Fruit fly (Drosophila melanogaster) whole organism, embryonic: ENCODE data around the gene CG9992.

ENCODE experiments used
- BEAF-32 ChIP-seq: fragments of 200-800 bp; sonication (Bioruptor generic); optimal IDR thresholded peaks from 3 replicates; lab custom pipeline; 2017; ENCODE audit warnings: missing biosample characterization, missing genetic modification characterization, mild to moderate bottlenecking, moderate library complexity, missing genetic modification reagents
- Bgb ChIP-seq: fragments of 200-800 bp; sonication (Bioruptor generic); IDR thresholded peaks from 2 replicates; pipeline ENCODE4 v1.3.6; 2022; ENCODE audit warnings: missing biosample characterization, missing genetic modification characterization; ENCODE audit not compliant: partially characterized antibody
- CG10431 ChIP-seq: fragments of 200-800 bp; sonication (Bioruptor generic); optimal IDR thresholded peaks from 3 replicates; lab custom pipeline; 2018; ENCODE audit warnings: missing biosample characterization, mild to moderate bottlenecking, missing genetic modification characterization
- CG11093 ChIP-seq: fragments of 200-800 bp; sonication (Bioruptor generic); IDR thresholded peaks from 3 replicates; pipeline ENCODE4 v1.3.6; 2022; ENCODE audit warnings: missing biosample characterization, missing genetic modification characterization
- CG13287 ChIP-seq: fragments of 200-800 bp; sonication (Bioruptor generic); IDR thresholded peaks from 2 replicates; pipeline ENCODE4 v1.3.6; 2022; ENCODE audit warnings: missing biosample characterization, missing genetic modification characterization; ENCODE audit not compliant: partially characterized antibody
- CG14710 ChIP-seq: fragments of 200-800 bp; sonication (Bioruptor generic); optimal IDR thresholded peaks from 3 replicates; lab custom pipeline; 2019; ENCODE audit warnings: missing biosample characterization, mild to moderate bottlenecking, missing genetic modification characterization, moderate library complexity
- CG17802 ChIP-seq: fragments of 200-800 bp; sonication (Bioruptor generic); optimal IDR thresholded peaks from 2 replicates; lab custom pipeline; 2018; ENCODE audit warnings: missing biosample characterization, mild to moderate bottlenecking, missing genetic modification characterization, moderate library complexity
- CG17829 ChIP-seq: fragments of 200-800 bp; optimal IDR thresholded peaks from 2 replicates; lab custom pipeline; 2019; ENCODE audit warnings: missing biosample characterization, mild to moderate bottlenecking, missing genetic modification characterization, moderate library complexity
- CG2120 ChIP-seq: fragments of 200-800 bp; sonication (Bioruptor generic); optimal IDR thresholded peaks from 3 replicates; lab custom pipeline; 2016; ENCODE audit warnings: missing biosample characterization, missing genetic modification characterization
- CG30020 ChIP-seq: fragments of 200-800 bp; optimal IDR thresholded peaks from 2 replicates; lab custom pipeline; 2019; ENCODE audit warnings: missing biosample characterization, mild to moderate bottlenecking, missing genetic modification characterization, moderate library complexity
- CG5245 ChIP-seq: fragments of 200-800 bp; sonication (Bioruptor generic); optimal IDR thresholded peaks from 3 replicates; lab custom pipeline; 2016; ENCODE audit warnings: missing biosample characterization, missing genetic modification characterization
- CG6683 ChIP-seq: fragments of 200-800 bp; sonication (Bioruptor generic); optimal IDR thresholded peaks from 2 replicates; lab custom pipeline; 2017; ENCODE audit warnings: missing biosample characterization, mild to moderate bottlenecking, missing genetic modification characterization, missing genetic modification reagents
- CG6791 ChIP-seq: fragments of 200-800 bp; sonication (Bioruptor generic); IDR thresholded peaks from 3 replicates; pipeline ENCODE4 v1.3.6; 2022; ENCODE audit warnings: missing biosample characterization, missing genetic modification characterization; ENCODE audit not compliant: partially characterized antibody
- CG7357 ChIP-seq: fragments of 200-800 bp; sonication (Bioruptor generic); IDR thresholded peaks from 3 replicates; pipeline ENCODE4 v1.3.6; 2022; ENCODE audit warnings: missing biosample characterization, missing genetic modification characterization
- CG8089 ChIP-seq: fragments of 200-800 bp; sonication (Bioruptor generic); optimal IDR thresholded peaks from 3 replicates; lab custom pipeline; 2016; ENCODE audit warnings: missing biosample characterization, missing genetic modification characterization
- CG9797 ChIP-seq: fragments of 200-800 bp; sonication (Bioruptor generic); optimal IDR thresholded peaks from 3 replicates; lab custom pipeline; 2018; ENCODE audit warnings: missing biosample characterization, mild to moderate bottlenecking, missing genetic modification characterization
- Camta ChIP-seq: fragments of 200-800 bp; sonication (Bioruptor generic); optimal IDR thresholded peaks from 2 replicates; lab custom pipeline; 2016; ENCODE audit warnings: missing biosample characterization, missing genetic modification characterization
- Dad ChIP-seq: fragments of 200-800 bp; sonication (Bioruptor generic); optimal IDR thresholded peaks from 3 replicates; lab custom pipeline; 2016; ENCODE audit warnings: missing biosample characterization, missing genetic modification characterization
- Dp ChIP-seq: fragments of 200-800 bp; sonication (Bioruptor generic); optimal IDR thresholded peaks from 2 replicates; lab custom pipeline; 2018; ENCODE audit warnings: missing biosample characterization, mild to moderate bottlenecking, missing genetic modification characterization, moderate library complexity
- E2f2 ChIP-seq: fragments of 200-800 bp; sonication (Bioruptor generic); IDR thresholded peaks from 2 replicates; pipeline ENCODE4 v1.3.6; 2022; ENCODE audit warnings: missing biosample characterization, missing genetic modification characterization
- Eip74EF ChIP-seq, 2 experiments: fragments of 200-800 bp in 1 of 2; fragments of >200 bp in 1 of 2; sonication (Bioruptor generic) in 1 of 2; optimal IDR thresholded peaks; 2 replicates each; lab custom pipeline; 2017 to 2019; ENCODE audit warnings: missing biosample characterization in 2 of 2, missing genetic modification characterization in 2 of 2, mild to moderate bottlenecking in 1 of 2, moderate library complexity in 1 of 2
- Ets97D ChIP-seq: fragments of 200-800 bp; sonication (Bioruptor generic); optimal IDR thresholded peaks from 3 replicates; lab custom pipeline; 2016; ENCODE audit warnings: missing biosample characterization, missing genetic modification characterization
- HmgZ ChIP-seq: fragments of 200-800 bp; sonication (Bioruptor generic); optimal IDR thresholded peaks from 2 replicates; lab custom pipeline; 2018; ENCODE audit warnings: missing biosample characterization, mild to moderate bottlenecking, missing genetic modification characterization
- Lhr ChIP-seq: fragments of 200-800 bp; sonication (Bioruptor generic); optimal IDR thresholded peaks from 3 replicates; lab custom pipeline; 2017; ENCODE audit warnings: mild to moderate bottlenecking, missing biosample characterization, missing genetic modification reagents, missing genetic modification characterization
- MBD-R2 ChIP-seq: fragments of 200-800 bp; sonication (Bioruptor generic); IDR thresholded peaks from 2 replicates; pipeline ENCODE4 v1.3.6; 2022; ENCODE audit warnings: missing biosample characterization, missing genetic modification characterization
- MESR4 ChIP-seq: fragments of 200-800 bp; sonication (Bioruptor generic); optimal IDR thresholded peaks from 2 replicates; lab custom pipeline; 2018; ENCODE audit warnings: missing biosample characterization, mild to moderate bottlenecking, missing genetic modification characterization, moderate library complexity
- Opbp ChIP-seq: fragments of 200-800 bp; sonication (Bioruptor generic); IDR thresholded peaks from 3 replicates; pipeline ENCODE4 v1.3.6; 2022; ENCODE audit warnings: missing biosample characterization, missing genetic modification characterization; ENCODE audit not compliant: partially characterized antibody
- Scr ChIP-seq: fragments of 200-800 bp; sonication (Bioruptor generic); IDR thresholded peaks from 2 replicates; pipeline ENCODE4 v1.3.6; 2022; ENCODE audit warnings: missing biosample characterization, missing genetic modification characterization; ENCODE audit not compliant: partially characterized antibody
- Xbp1 ChIP-seq: fragments of 200-800 bp; sonication (Bioruptor generic); optimal IDR thresholded peaks from 3 replicates; lab custom pipeline; 2016; ENCODE audit warnings: missing biosample characterization, mild to moderate bottlenecking, missing genetic modification characterization
- YL-1 ChIP-seq: fragments of 200-800 bp; sonication (Bioruptor generic); optimal IDR thresholded peaks from 3 replicates; lab custom pipeline; 2017; ENCODE audit warnings: missing biosample characterization, mild to moderate bottlenecking, missing genetic modification characterization
- ac ChIP-seq: fragments of 200-800 bp; sonication (Bioruptor generic); optimal IDR thresholded peaks from 3 replicates; lab custom pipeline; 2017; ENCODE audit warnings: missing biosample characterization, mild to moderate bottlenecking, missing genetic modification characterization
- amos ChIP-seq: fragments of 200-800 bp; sonication (Bioruptor generic); IDR thresholded peaks from 2 replicates; pipeline ENCODE4 v1.3.6; 2022; ENCODE audit warnings: missing biosample characterization, missing genetic modification characterization; ENCODE audit not compliant: partially characterized antibody
- bab2 ChIP-seq: fragments of 200-800 bp; sonication (Bioruptor generic); optimal IDR thresholded peaks from 2 replicates; lab custom pipeline; 2016; ENCODE audit warnings: missing biosample characterization, missing genetic modification characterization
- crp ChIP-seq, 2 experiments: fragments of 200-800 bp; sonication (Bioruptor generic); optimal IDR thresholded peaks; 2 replicates in 1 of 2; 3 replicates in 1 of 2; lab custom pipeline; 2017; ENCODE audit warnings: missing biosample characterization in 2 of 2, missing genetic modification characterization in 2 of 2, mild to moderate bottlenecking in 1 of 2, moderate library complexity in 1 of 2
- en ChIP-seq: fragments of 200-800 bp; sonication (Bioruptor generic); optimal IDR thresholded peaks from 2 replicates; lab custom pipeline; 2016; ENCODE audit warnings: missing biosample characterization, missing genetic modification characterization
- grn ChIP-seq: fragments of 200-800 bp; sonication (Bioruptor generic); optimal IDR thresholded peaks from 3 replicates; lab custom pipeline; 2017; ENCODE audit warnings: missing biosample characterization, missing genetic modification characterization
- h ChIP-seq: fragments of >200 bp; optimal IDR thresholded peaks from 2 replicates; lab custom pipeline; 2017
- hbn ChIP-seq: fragments of 200-800 bp; sonication (Bioruptor generic); IDR thresholded peaks from 2 replicates; pipeline ENCODE4 v1.3.6; 2022; ENCODE audit warnings: missing biosample characterization, missing genetic modification characterization; ENCODE audit not compliant: partially characterized antibody
- knrl ChIP-seq: fragments of 200-800 bp; sonication (Bioruptor generic); IDR thresholded peaks from 3 replicates; pipeline ENCODE4 v1.3.6; 2022; ENCODE audit warnings: missing biosample characterization, missing genetic modification characterization; ENCODE audit not compliant: partially characterized antibody
- lilli ChIP-seq: fragments of 200-800 bp; sonication (Bioruptor generic); optimal IDR thresholded peaks from 3 replicates; lab custom pipeline; 2016; ENCODE audit warnings: missing biosample characterization, missing genetic modification characterization
- mam ChIP-seq: fragments of 200-800 bp; sonication (Bioruptor generic); optimal IDR thresholded peaks from 3 replicates; lab custom pipeline; 2016; ENCODE audit warnings: missing biosample characterization, missing genetic modification characterization
- nmo ChIP-seq: fragments of 200-800 bp; sonication (Bioruptor generic); optimal IDR thresholded peaks from 2 replicates; lab custom pipeline; 2018; ENCODE audit warnings: missing biosample characterization, mild to moderate bottlenecking, missing genetic modification characterization, moderate library complexity
- pzg ChIP-seq: fragments of 200-800 bp; sonication (Bioruptor generic); optimal IDR thresholded peaks from 3 replicates; lab custom pipeline; 2018; ENCODE audit warnings: missing biosample characterization, mild to moderate bottlenecking, missing genetic modification characterization, moderate library complexity
- sens ChIP-seq: fragments of 200-800 bp; sonication (Bioruptor generic); peaks from one replicate; lab custom pipeline; 2016; ENCODE audit warnings: missing biosample characterization, missing genetic modification characterization
- sob ChIP-seq: fragments of 200-800 bp; sonication (Bioruptor generic); IDR thresholded peaks from 2 replicates; pipeline ENCODE4 v1.3.6; 2022; ENCODE audit warnings: missing biosample characterization, missing genetic modification characterization
- ssp ChIP-seq: fragments of 200-800 bp; sonication (Bioruptor generic); IDR thresholded peaks from 2 replicates; pipeline ENCODE4 v1.3.6; 2022; ENCODE audit warnings: missing biosample characterization, missing genetic modification characterization
- stwl ChIP-seq: fragments of 200-800 bp; sonication (Bioruptor generic); optimal IDR thresholded peaks from 3 replicates; lab custom pipeline; 2018; ENCODE audit warnings: missing biosample characterization, mild to moderate bottlenecking, missing genetic modification characterization, moderate library complexity
- unc-4 ChIP-seq: fragments of 200-800 bp; sonication (Bioruptor generic); IDR thresholded peaks from 2 replicates; pipeline ENCODE4 v1.3.6; 2022; ENCODE audit warnings: missing biosample characterization, missing genetic modification characterization; ENCODE audit not compliant: partially characterized antibody
- vvl ChIP-seq: fragments of 200-800 bp; sonication (Bioruptor generic); IDR thresholded peaks from 2 replicates; pipeline ENCODE4 v1.3.6; 2022; ENCODE audit warnings: missing biosample characterization, missing genetic modification characterization

Gene CG9992

DNA sequence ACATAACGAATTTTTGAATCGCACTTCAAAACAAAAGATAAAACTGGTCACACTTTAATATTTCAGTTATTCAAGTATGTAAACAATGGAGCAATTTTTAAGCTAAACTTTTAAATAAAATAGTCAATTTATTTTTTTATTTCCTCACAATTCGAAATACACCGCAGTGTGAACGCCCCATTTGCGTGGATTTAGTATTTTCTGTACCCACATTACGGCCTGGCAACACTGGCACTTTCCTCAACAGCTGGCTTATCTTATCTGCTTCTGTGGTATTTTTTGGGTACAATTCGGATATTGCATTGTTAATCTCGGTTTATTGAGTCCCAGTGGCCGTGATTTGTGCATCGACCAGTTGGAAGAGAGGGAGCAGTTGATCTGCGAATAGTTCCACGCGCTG, 34.6 kb downstream of the CG9992 start, which contains the start of gene sl:
Gene sl (plus strand): TSS at position 254 of the 400 bp plus-strand sequence.
- TF ChIP-seq mam (GFP tag; lab: Kevin White, UChicago) (peak; percentile 37), Opbp (GFP tag; lab: Robert Waterston, UW) (0 out of 3 replicates have a peak, but pooled peaks have one; percentile 27), CG17802 (peak; percentile 93), ssp (GFP tag; lab: Robert Waterston, UW) (peak; percentile 95), nmo (GFP tag; lab: Kevin White, UChicago) (peak; percentile 22), CG14710 (tag; lab: Kevin White, UChicago) (peak; percentile 46), stwl (tag; lab: Kevin White, UChicago) (peak; percentile 95), Ets97D (GFP tag; lab: Kevin White, UChicago) (peak; percentile 54), CG2120 (peak; percentile 28), crp (GFP tag; optimal IDR thresholded peaks at IDR 0.05; lab: Kevin White, UChicago) (peak; percentile 5 to 82), vvl (0 out of 2 replicates have a peak, but pooled peaks have one; percentile 15), Xbp1 (GFP tag; lab: Kevin White, UChicago) (peak; percentile 23), CG11093 (GFP tag; lab: Robert Waterston, UW) (no peak), h (lab: Kevin White, UChicago) (no peak), amos (peak; percentile 38), pzg (GFP tag; lab: Kevin White, UChicago) (peak; percentile 56), hbn (GFP tag; lab: Robert Waterston, UW) (peak; percentile 49; the same call in 1 of the 2 replicates), MBD-R2 (GFP tag; lab: Robert Waterston, UW) (peak; percentile 81), Dp (GFP tag; lab: Kevin White, UChicago) (peak; percentile 7), BEAF-32 (peak; percentile 30), knrl (GFP tag; lab: Robert Waterston, UW) (peak; percentile 32; the same call in 1 of the 3 replicates), CG30020 (tag; lab: Kevin White, UChicago) (peak; percentile 94), sob (GFP tag; lab: Robert Waterston, UW) (no peak), E2f2 (GFP tag; lab: Robert Waterston, UW) (0 out of 2 replicates have a peak, but pooled peaks have one; percentile 19), CG6791 (0 out of 3 replicates have a peak, but pooled peaks have one; percentile 11), CG13287 (GFP tag; lab: Robert Waterston, UW) (peak; percentile 66), Scr (GFP tag; lab: Robert Waterston, UW) (peak; percentile 32), CG9797 (GFP tag; lab: Kevin White, UChicago) (peak; percentile 71), MESR4 (GFP tag; lab: Kevin White, UChicago) (peak; percentile 68), CG5245 (GFP tag; lab: Kevin White, UChicago) (no peak), CG10431 (GFP tag; lab: Kevin White, UChicago) (no peak), ac (GFP tag; lab: Kevin White, UChicago) (no peak), Bgb (GFP tag; lab: Robert Waterston, UW) (0 out of 2 replicates have a peak, but pooled peaks have one; percentile 36), Dad (GFP tag; lab: Kevin White, UChicago) (peak; percentile 18), bab2 (GFP tag; lab: Kevin White, UChicago) (peak; percentile 41), Eip74EF (GFP tag; optimal IDR thresholded peaks at IDR 0.05; lab: Kevin White, UChicago) (peak in 1 of 2 experiments; percentile 59), CG8089 (GFP tag; lab: Kevin White, UChicago) (no peak), sens (GFP tag; lab: Kevin White, UChicago) (peak; percentile 85), lilli (GFP tag; lab: Kevin White, UChicago) (peak; percentile 47), CG7357 (GFP tag; lab: Robert Waterston, UW) (peak; percentile 92), CG6683 (GFP tag; lab: Kevin White, UChicago) (no peak), en (no peak), YL-1 (peak; percentile 57), CG17829 (tag; lab: Kevin White, UChicago) (peak; percentile 44), Lhr (GFP tag; lab: Kevin White, UChicago) (no peak), unc-4 (GFP tag; lab: Robert Waterston, UW) (peak; percentile 19; the same call in 1 of the 2 replicates), Camta (GFP tag; lab: Kevin White, UChicago) (peak; percentile 32), grn (GFP tag; lab: Kevin White, UChicago) (peak; percentile 55), HmgZ (tag; lab: Kevin White, UChicago) (peak; percentile 36)
